Fruit fly (Drosophila melanogaster): ENCODE data around the gene Mob2.

- TF ChIP-seq Sin3A (optimal IDR thresholded peaks at IDR 0.05) (no peak), Myc (optimal IDR thresholded peaks at IDR 0.05) (no peak), h (optimal IDR thresholded peaks at IDR 0.05) (no peak), insv (optimal IDR thresholded peaks at IDR 0.05) (no peak), psq (optimal IDR thresholded peaks at IDR 0.05) (no peak)
Observed at dm6 chr3L:11543681-11544299, 18.2 kb downstream of the Mob2 start.

Data from Kc167 (cell line).